Fruit fly (Drosophila melanogaster): Measurements from ENCODE around the gene CG42526.
A peak's percentile ranks its signal among the peaks of the same experiment; 100 is the strongest.

Gene CG42526

DNA sequence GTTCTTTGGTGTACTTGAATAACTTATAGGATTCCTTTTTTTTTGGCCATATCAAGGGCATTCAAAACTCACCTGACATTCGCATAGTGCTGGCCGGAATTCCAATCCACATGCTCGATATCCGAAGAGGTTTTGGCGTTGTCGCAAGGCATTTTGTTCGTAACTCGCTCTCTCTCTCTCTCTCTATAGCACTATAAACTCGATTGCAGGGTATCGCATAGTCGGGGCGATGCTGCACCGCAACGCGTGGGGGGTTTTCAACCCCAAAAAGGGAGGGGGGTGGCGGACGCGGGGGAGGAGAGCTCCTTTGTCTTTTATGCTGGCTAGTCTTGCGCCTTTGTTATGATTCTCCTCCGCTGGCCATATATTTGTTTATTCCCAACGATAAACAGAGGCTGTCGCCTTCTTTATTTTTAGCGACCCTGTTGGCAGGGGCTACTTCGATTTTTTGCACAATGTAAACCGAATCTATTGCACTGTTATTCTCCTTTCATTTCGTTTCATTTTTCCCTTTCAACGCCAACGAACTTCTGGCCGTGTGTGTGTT is 36.7 kb downstream of the CG42526 start (continued):
- TF ChIP-seq en (GFP tag; optimal IDR thresholded peaks at IDR 0.05): no peak
- no peak for TF ChIP-seq CG1602 (GFP tag; optimal IDR thresholded peaks at IDR 0.05)
- no peak for TF ChIP-seq CG4730 (GFP tag; IDR thresholded peaks at IDR 0.05)
- TF ChIP-seq Kr (GFP tag; optimal IDR thresholded peaks at IDR 0.05): no peak
- no peak for TF ChIP-seq Myb (GFP tag; optimal IDR thresholded peaks at IDR 0.05)
- TF ChIP-seq CG16813 (GFP tag; IDR thresholded peaks at IDR 0.05; ENCODE audit: partially characterized antibody): no peak
- peak; percentile 37; the same call in 1 of the 2 replicates for TF ChIP-seq lmd (GFP tag; IDR thresholded peaks at IDR 0.05)
- no peak for TF ChIP-seq TFAM (GFP tag; optimal IDR thresholded peaks at IDR 0.05)
- no peak for TF ChIP-seq CG11093 (GFP tag; IDR thresholded peaks at IDR 0.05)
- no peak for TF ChIP-seq CG1792 (GFP tag; optimal IDR thresholded peaks at IDR 0.05)
- TF ChIP-seq Vsx1 (GFP tag; optimal IDR thresholded peaks at IDR 0.05): no peak
- TF ChIP-seq zfh2 (GFP tag; optimal IDR thresholded peaks at IDR 0.05): no peak
- TF ChIP-seq grn (GFP tag; optimal IDR thresholded peaks at IDR 0.05): no peak
- TF ChIP-seq Taf1 (GFP tag; IDR thresholded peaks at IDR 0.05): no peak
- no peak for TF ChIP-seq CG11696 (GFP tag; IDR thresholded peaks at IDR 0.05)
- 0 out of 3 replicates have a peak, but pooled peaks have one; percentile 45 for TF ChIP-seq CG2199 (GFP tag; IDR thresholded peaks at IDR 0.05)
- no peak for TF ChIP-seq CG17802 (tag; optimal IDR thresholded peaks at IDR 0.05)
- TF ChIP-seq CG8924 (tag; optimal IDR thresholded peaks at IDR 0.05): no peak
- no peak for TF ChIP-seq CG6272 (GFP tag; IDR thresholded peaks at IDR 0.05)
- TF ChIP-seq Scr (GFP tag; IDR thresholded peaks at IDR 0.05; ENCODE audit: partially characterized antibody): no peak
- no peak for TF ChIP-seq wdn (GFP tag; IDR thresholded peaks at IDR 0.05)
- TF ChIP-seq kay (GFP tag; optimal IDR thresholded peaks at IDR 0.05): no peak
- TF ChIP-seq insv (GFP tag; optimal IDR thresholded peaks at IDR 0.05): no peak
- no peak for TF ChIP-seq CG15011 (GFP tag; optimal IDR thresholded peaks at IDR 0.05)
- TF ChIP-seq Drgx (GFP tag; IDR thresholded peaks at IDR 0.05): peak; percentile 42; the same call in 1 of the 2 replicates
- TF ChIP-seq CG34422 (GFP tag; IDR thresholded peaks at IDR 0.05): 0 out of 3 replicates have a peak, but pooled peaks have one; percentile 15
- no peak for TF ChIP-seq tll (GFP tag; optimal IDR thresholded peaks at IDR 0.05)
- no peak for TF ChIP-seq Poxn (GFP tag; IDR thresholded peaks at IDR 0.05)
- TF ChIP-seq eve (GFP tag; optimal IDR thresholded peaks at IDR 0.05): no peak
- TF ChIP-seq Xbp1 (GFP tag; optimal IDR thresholded peaks at IDR 0.05): no peak
- no peak for TF ChIP-seq cad (GFP tag; optimal IDR thresholded peaks at IDR 0.05)
- no peak; the same call in 1 of the 2 replicates for TF ChIP-seq onecut (GFP tag; IDR thresholded peaks at IDR 0.05)
- peak; percentile 30 for TF ChIP-seq sd (tag; optimal IDR thresholded peaks at IDR 0.05)
- no peak for TF ChIP-seq CG32772 (GFP tag; IDR thresholded peaks at IDR 0.05)
- TF ChIP-seq p53 (GFP tag; optimal IDR thresholded peaks at IDR 0.05): no peak
- no peak for TF ChIP-seq CG12659 (GFP tag; optimal IDR thresholded peaks at IDR 0.05)
- no peak for TF ChIP-seq Antp (GFP tag; optimal IDR thresholded peaks at IDR 0.05)
- 0 out of 2 replicates have a peak, but pooled peaks have one; percentile 22 for TF ChIP-seq ttk (GFP tag; IDR thresholded peaks at IDR 0.05)
- no peak for TF ChIP-seq E2f1 (GFP tag; IDR thresholded peaks at IDR 0.05)
- no peak for TF ChIP-seq toy (GFP tag; IDR thresholded peaks at IDR 0.05)
- TF ChIP-seq CG7928 (GFP tag; optimal IDR thresholded peaks at IDR 0.05): no peak
- no peak for TF ChIP-seq az2 (GFP tag; optimal IDR thresholded peaks at IDR 0.05)
- no peak for TF ChIP-seq aop (GFP tag; IDR thresholded peaks at IDR 0.05)
- TF ChIP-seq ewg (GFP tag; optimal IDR thresholded peaks at IDR 0.05): no peak
- TF ChIP-seq CG2116 (GFP tag; optimal IDR thresholded peaks at IDR 0.05): no peak
- TF ChIP-seq PHDP (tag; optimal IDR thresholded peaks at IDR 0.05): no peak
- peak; percentile 59 for TF ChIP-seq row (GFP tag; IDR thresholded peaks at IDR 0.05)
- no peak for TF ChIP-seq CG18764 (GFP tag; optimal IDR thresholded peaks at IDR 0.05)
- peak; percentile 14 for TF ChIP-seq CG11504 (tag; optimal IDR thresholded peaks at IDR 0.05)
- TF ChIP-seq CG7357 (GFP tag; IDR thresholded peaks at IDR 0.05): peak; percentile 39; the same call in 1 of the 3 replicates
- no peak for TF ChIP-seq tgo (GFP tag; IDR thresholded peaks at IDR 0.05)
- TF ChIP-seq Lhr (GFP tag; optimal IDR thresholded peaks at IDR 0.05): no peak
